Worm (Caenorhabditis elegans) whole organism, late embryonic: ENCODE measurements around the gene inos-1.
A peak's percentile ranks its signal among the peaks of the same experiment; 100 is the strongest.

Experiments
- K02D7.2 ChIP-seq: sonication (generic microtip); optimal IDR thresholded peaks from 2 replicates; lab custom pipeline; 2017; ENCODE audit warnings: mild to moderate bottlenecking, missing genetic modification characterization, missing compliant biosample characterization
- T23F11.4 ChIP-seq: fragments of 200-800 bp; sonication (Bioruptor generic); optimal IDR thresholded peaks from 2 replicates; lab custom pipeline; 2018; ENCODE audit warnings: mild to moderate bottlenecking, missing genetic modification characterization, missing compliant biosample characterization
- Y22D7AL.16 ChIP-seq: sonication (generic microtip); optimal IDR thresholded peaks from 2 replicates; lab custom pipeline; 2016; ENCODE audit warnings: missing genetic modification characterization, missing compliant biosample characterization
- ahr-1 ChIP-seq: sonication (generic microtip); optimal IDR thresholded peaks from 2 replicates; lab custom pipeline; 2016; ENCODE audit warnings: missing genetic modification characterization, missing compliant biosample characterization
- ceh-18 ChIP-seq: sonication (generic microtip); optimal IDR thresholded peaks from 2 replicates; lab custom pipeline; 2016; ENCODE audit warnings: missing genetic modification characterization, missing compliant biosample characterization
- ceh-2 ChIP-seq: sonication (generic microtip); optimal IDR thresholded peaks from 2 replicates; lab custom pipeline; 2016; ENCODE audit warnings: missing genotype, missing genetic modification characterization, missing compliant biosample characterization
- ceh-22 ChIP-seq: sonication (generic microtip); optimal IDR thresholded peaks from 2 replicates; lab custom pipeline; 2017; ENCODE audit warnings: missing biosample characterization, missing genetic modification characterization
- ceh-24 ChIP-seq: sonication (generic microtip); optimal IDR thresholded peaks from 2 replicates; lab custom pipeline; 2016; ENCODE audit warnings: mild to moderate bottlenecking, missing genetic modification characterization, missing compliant biosample characterization
- ceh-31 ChIP-seq: sonication (generic microtip); optimal IDR thresholded peaks from 2 replicates; lab custom pipeline; 2016; ENCODE audit warnings: missing genetic modification characterization, missing compliant biosample characterization
- ceh-45 ChIP-seq: fragments of 200-800 bp; sonication (Bioruptor generic); IDR thresholded peaks from 2 replicates; pipeline ENCODE4 v1.3.6; 2022; ENCODE audit warnings: missing genetic modification reagents, missing genetic modification characterization, missing compliant biosample characterization
- ceh-6 ChIP-seq: fragments of 200-800 bp; sonication (Bioruptor generic); optimal IDR thresholded peaks from 2 replicates; lab custom pipeline; 2018; ENCODE audit warnings: mild to moderate bottlenecking, missing genetic modification characterization, missing compliant biosample characterization
- elt-2 ChIP-seq: sonication (generic microtip); optimal IDR thresholded peaks from 2 replicates; lab custom pipeline; 2016; ENCODE audit warnings: missing genetic modification reagents, missing genetic modification characterization, missing compliant biosample characterization
- eyg-1 ChIP-seq: sonication (generic microtip); optimal IDR thresholded peaks from 2 replicates; lab custom pipeline; 2016; ENCODE audit warnings: missing genotype, missing genetic modification characterization, missing compliant biosample characterization
- fkh-10 ChIP-seq: fragments of 150-350 bp; optimal IDR thresholded peaks from 2 replicates; lab custom pipeline; 2014; ENCODE audit warnings: missing biosample characterization, missing genetic modification reagents, missing genetic modification characterization
- fkh-6 ChIP-seq: sonication (generic microtip); optimal IDR thresholded peaks from 2 replicates; lab custom pipeline; 2016; ENCODE audit warnings: missing genetic modification characterization, missing compliant biosample characterization
- gmeb-2 ChIP-seq: sonication (generic microtip); optimal IDR thresholded peaks from 2 replicates; lab custom pipeline; 2016; ENCODE audit warnings: missing genetic modification characterization, inconsistent platforms, missing compliant biosample characterization
- hlh-30 ChIP-seq: sonication (generic microtip); optimal IDR thresholded peaks from 2 replicates; lab custom pipeline; 2017; ENCODE audit warnings: antibody characterized with exemption, missing genetic modification characterization, missing compliant biosample characterization; ENCODE audit not compliant: insufficient read depth
- hlh-8 ChIP-seq: sonication (generic microtip); optimal IDR thresholded peaks from 2 replicates; lab custom pipeline; 2016; ENCODE audit warnings: missing genotype, missing genetic modification characterization, missing compliant biosample characterization
- lin-11 ChIP-seq: fragments of 200-800 bp; sonication (Bioruptor generic); optimal IDR thresholded peaks from 2 replicates; lab custom pipeline; 2018; ENCODE audit warnings: mild to moderate bottlenecking, missing genetic modification characterization, missing compliant biosample characterization
- madf-2 ChIP-seq: sonication (generic microtip); optimal IDR thresholded peaks from 2 replicates; lab custom pipeline; 2017; ENCODE audit warnings: missing genetic modification characterization, missing compliant biosample characterization
- mec-3 ChIP-seq: sonication (generic microtip); optimal IDR thresholded peaks from 2 replicates; lab custom pipeline; 2016; ENCODE audit warnings: borderline replicate concordance, missing genetic modification characterization, missing compliant biosample characterization
- nfya-1 ChIP-seq: sonication (generic microtip); optimal IDR thresholded peaks from 2 replicates; lab custom pipeline; 2017; ENCODE audit warnings: missing genetic modification characterization, mild to moderate bottlenecking, missing compliant biosample characterization, antibody characterized with exemption, moderate library complexity
- nhr-232 ChIP-seq: sonication (generic microtip); optimal IDR thresholded peaks from 2 replicates; lab custom pipeline; 2016; ENCODE audit warnings: missing genetic modification characterization, missing compliant biosample characterization
- npax-4 ChIP-seq: sonication (generic microtip); optimal IDR thresholded peaks from 2 replicates; lab custom pipeline; 2016; ENCODE audit warnings: missing genetic modification characterization, missing compliant biosample characterization
- pat-9 ChIP-seq: fragments of 200-800 bp; sonication (Bioruptor generic); optimal IDR thresholded peaks from 2 replicates; lab custom pipeline; 2018; ENCODE audit warnings: mild to moderate bottlenecking, missing genetic modification characterization, moderate library complexity, missing compliant biosample characterization
- pax-1 ChIP-seq: fragments of 150-350 bp; optimal IDR thresholded peaks from 2 replicates; lab custom pipeline; 2014; ENCODE audit warnings: missing biosample characterization, missing genetic modification characterization
- pqm-1 ChIP-seq: sonication (generic microtip); optimal IDR thresholded peaks from 2 replicates; lab custom pipeline; 2016; ENCODE audit warnings: missing genetic modification characterization, missing compliant biosample characterization
- ref-2 ChIP-seq: sonication (generic microtip); optimal IDR thresholded peaks from 2 replicates; lab custom pipeline; 2016; ENCODE audit warnings: missing genetic modification characterization, missing compliant biosample characterization
- syd-9 ChIP-seq: sonication (generic microtip); optimal IDR thresholded peaks from 2 replicates; lab custom pipeline; 2016; ENCODE audit warnings: mild to moderate bottlenecking, missing genetic modification characterization, moderate library complexity, missing compliant biosample characterization
- tbx-2 ChIP-seq: sonication (generic microtip); optimal IDR thresholded peaks from 2 replicates; lab custom pipeline; 2016; ENCODE audit warnings: missing genetic modification characterization, missing compliant biosample characterization
- tbx-7 ChIP-seq: sonication (generic microtip); optimal IDR thresholded peaks from 2 replicates; lab custom pipeline; 2016; ENCODE audit warnings: missing genotype, missing genetic modification characterization, missing compliant biosample characterization
- unc-42 ChIP-seq: sonication (generic microtip); optimal IDR thresholded peaks from 2 replicates; lab custom pipeline; 2016; ENCODE audit warnings: missing genotype, missing genetic modification characterization, missing compliant biosample characterization
- unc-55 ChIP-seq: sonication (generic microtip); optimal IDR thresholded peaks from 2 replicates; lab custom pipeline; 2017; ENCODE audit warnings: missing biosample characterization, missing genetic modification reagents, missing genetic modification characterization

inos-1 gene

ce11 chrII:11728545-11729105 lies 28.5 kb upstream of the inos-1 start, which contains the start of gene alh-8:
TSS of gene alh-8 (plus strand) at chrII:11729055.
- TF ChIP-seq hlh-30 (tag; lab: Kevin White, UChicago) (peak; percentile 73), tbx-2 (tag; lab: Kevin White, UChicago) (peak; percentile 20), nfya-1 (tag; lab: Kevin White, UChicago) (peak; percentile 20), pat-9 (no peak)
- TF ChIP-seq, all 69 proteins: peak for 3

- TF ChIP-seq eyg-1 (tag; lab: Kevin White, UChicago) (no peak), ceh-6 (GFP tag; lab: Kevin White, UChicago) (no peak), hlh-30 (tag; lab: Kevin White, UChicago) (no peak), ceh-31 (tag; lab: Kevin White, UChicago) (no peak)
These were observed 27.3 kb upstream of the inos-1 start for ce11 chrII:11727438-11727837.

- no peak for TF ChIP-seq pqm-1
- TF ChIP-seq ceh-24 (tag; lab: Kevin White, UChicago) = no peak
- no peak for TF ChIP-seq elt-2
- no peak for TF ChIP-seq ceh-6 (GFP tag; lab: Kevin White, UChicago)
- no peak for TF ChIP-seq ahr-1 (tag; lab: Kevin White, UChicago)
- TF ChIP-seq lin-11 (tag; lab: Kevin White, UChicago) = no peak
- TF ChIP-seq fkh-10 (GFP tag; lab: Kevin White, UChicago) = no peak
- no peak for TF ChIP-seq madf-2 (tag; lab: Kevin White, UChicago)
- TF ChIP-seq syd-9 (tag; lab: Kevin White, UChicago) = no peak
- no peak for TF ChIP-seq ceh-22
- TF ChIP-seq Y22D7AL.16 = no peak
- no peak for TF ChIP-seq hlh-8 (tag; lab: Kevin White, UChicago)
These were observed 26.5 kb upstream of the inos-1 start, which contains the start of gene F13D12.5 for ce11 chrII:11726470-11727106. TSS of gene F13D12.5 (plus strand) at chrII:11726814.

- no peak for TF ChIP-seq pax-1 (tag; lab: Kevin White, UChicago)
- no peak for TF ChIP-seq mec-3 (tag; lab: Kevin White, UChicago)
- TF ChIP-seq ceh-18 (tag; lab: Kevin White, UChicago) = no peak
- TF ChIP-seq unc-42 (tag; lab: Kevin White, UChicago) = no peak
- TF ChIP-seq npax-4 = no peak
- no peak for TF ChIP-seq fkh-6 (tag; lab: Kevin White, UChicago)
- no peak for TF ChIP-seq nfya-1 (tag; lab: Kevin White, UChicago)
- no peak for TF ChIP-seq ceh-45
- TF ChIP-seq ref-2 = no peak
- no peak for TF ChIP-seq nhr-232
- TF ChIP-seq, all 69 proteins: peak for 0
These were observed 25.5 kb upstream of the inos-1 start for ce11 chrII:11725615-11726014.

ce11 chrII:11724362-11724761 lies 24.3 kb upstream of the inos-1 start:
- TF ChIP-seq T23F11.4 (GFP tag; lab: Kevin White, UChicago) = no peak
- peak; percentile 17 for TF ChIP-seq nfya-1 (tag; lab: Kevin White, UChicago)
- peak; percentile 33 for TF ChIP-seq ceh-18 (tag; lab: Kevin White, UChicago)
- no peak for TF ChIP-seq ceh-2 (tag; lab: Kevin White, UChicago)
- peak; percentile 34 for TF ChIP-seq ceh-31 (tag; lab: Kevin White, UChicago)
- TF ChIP-seq K02D7.2 (tag; lab: Kevin White, UChicago) = no peak
- no peak for TF ChIP-seq gmeb-2 (tag; lab: Kevin White, UChicago)
- no peak for TF ChIP-seq hlh-30 (tag; lab: Kevin White, UChicago)
- TF ChIP-seq unc-42 (tag; lab: Kevin White, UChicago) = peak; percentile 86
- TF ChIP-seq tbx-7 = no peak
- peak; percentile 29 for TF ChIP-seq unc-55 (GFP tag; lab: Kevin White, UChicago)
